Worm (Caenorhabditis elegans) whole organism, early embryonic: ENCODE results near the gene Y75B12A.2.

ENCODE experiments used
- B0310.2 ChIP-seq: sonication (generic microtip); optimal IDR thresholded peaks from 2 replicates; lab custom pipeline; 2016; ENCODE audit warnings: mild to moderate bottlenecking, missing genetic modification characterization, missing compliant biosample characterization
- F13C5.2 ChIP-seq: sonication (generic microtip); optimal IDR thresholded peaks from 2 replicates; lab custom pipeline; 2017; ENCODE audit warnings: mild to moderate bottlenecking, missing genetic modification characterization, inconsistent platforms, missing compliant biosample characterization
- aly-1 ChIP-seq: sonication (generic microtip); optimal IDR thresholded peaks from 2 replicates; lab custom pipeline; 2016; ENCODE audit warnings: missing genetic modification characterization, missing compliant biosample characterization
- ama-1 ChIP-seq: fragments of 150-350 bp; optimal IDR thresholded peaks from 2 replicates; lab custom pipeline; 2014
- ceh-13 ChIP-seq: fragments of 200-800 bp; sonication (Bioruptor generic); optimal IDR thresholded peaks from 2 replicates; lab custom pipeline; 2018; ENCODE audit warnings: mild to moderate bottlenecking, missing genetic modification characterization, missing compliant biosample characterization
- ceh-36 ChIP-seq: sonication (generic microtip); optimal IDR thresholded peaks from 2 replicates; lab custom pipeline; 2016; ENCODE audit warnings: missing genetic modification characterization, inconsistent platforms, missing compliant biosample characterization
- ets-7 ChIP-seq: sonication (generic microtip); optimal IDR thresholded peaks from 2 replicates; lab custom pipeline; 2016; ENCODE audit warnings: missing genotype, missing genetic modification characterization, missing compliant biosample characterization
- flt-1 ChIP-seq: fragments of 200-800 bp; sonication (Bioruptor generic); IDR thresholded peaks from 2 replicates; pipeline ENCODE4 v1.3.6; 2022; ENCODE audit warnings: missing genetic modification characterization, missing compliant biosample characterization
- hmbx-1 ChIP-seq: sonication (generic microtip); optimal IDR thresholded peaks from 2 replicates; lab custom pipeline; 2016; ENCODE audit warnings: mild to moderate bottlenecking, missing genetic modification characterization, missing compliant biosample characterization
- hmg-4 ChIP-seq: fragments of 200-800 bp; sonication (Bioruptor generic); optimal IDR thresholded peaks from 2 replicates; lab custom pipeline; 2018; ENCODE audit warnings: mild to moderate bottlenecking, missing genetic modification characterization, missing compliant biosample characterization
- hnd-1 ChIP-seq: sonication (generic microtip); optimal IDR thresholded peaks from 2 replicates; lab custom pipeline; 2016; ENCODE audit warnings: missing genetic modification characterization, missing compliant biosample characterization
- pes-1 ChIP-seq: fragments of 200-800 bp; sonication (Bioruptor generic); IDR thresholded peaks from 2 replicates; pipeline ENCODE4 v1.3.6; 2022; ENCODE audit warnings: missing genetic modification reagents, missing genetic modification characterization, missing compliant biosample characterization
- scrt-1 ChIP-seq: fragments of 200-800 bp; sonication (Bioruptor generic); IDR thresholded peaks from 2 replicates; pipeline ENCODE4 v1.3.6; 2022; ENCODE audit warnings: missing genetic modification characterization, missing compliant biosample characterization
- sea-1 ChIP-seq: fragments of 200-800 bp; sonication (Bioruptor generic); conservative IDR thresholded peaks from 2 replicates; pipeline ENCODE4 v1.3.6; 2022; ENCODE audit warnings: missing genetic modification characterization, missing compliant biosample characterization
- tbx-11 ChIP-seq: fragments of 200-800 bp; sonication (Bioruptor generic); IDR thresholded peaks from 2 replicates; pipeline ENCODE4 v1.3.6; 2022; ENCODE audit warnings: missing genetic modification characterization, missing compliant biosample characterization
- tbx-37 ChIP-seq: fragments of 200-800 bp; sonication (Bioruptor generic); conservative IDR thresholded peaks from 2 replicates; pipeline ENCODE4 v1.3.6; 2022; ENCODE audit warnings: missing genetic modification reagents, missing genetic modification characterization, missing compliant biosample characterization
- tra-4 ChIP-seq: sonication (generic microtip); optimal IDR thresholded peaks from 2 replicates; lab custom pipeline; 2017; ENCODE audit warnings: missing genetic modification characterization, missing compliant biosample characterization

Y75B12A.2 gene

DNA sequence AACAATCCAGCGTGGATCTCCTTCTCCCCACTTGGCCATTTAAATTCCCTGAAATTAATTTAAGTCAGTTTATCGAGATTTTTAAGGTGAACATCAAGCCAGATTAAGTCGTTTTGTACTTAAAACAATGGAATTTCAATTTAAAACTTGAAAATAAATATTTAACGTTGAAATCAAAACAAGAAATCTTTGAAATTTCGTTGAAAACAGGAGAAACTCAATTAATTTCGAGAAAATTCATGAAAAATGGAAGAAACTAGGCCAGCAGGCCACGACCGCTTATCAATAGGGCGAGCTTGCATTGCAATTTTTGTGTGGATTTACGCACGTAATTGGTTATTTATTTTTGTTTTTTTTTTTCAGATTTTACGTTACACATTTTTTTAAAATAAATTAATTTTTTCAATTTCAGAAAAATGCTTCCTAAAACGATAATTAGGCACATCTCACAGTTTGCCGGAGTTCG is 24.0 kb upstream of the Y75B12A.2 start, which contains the start of the genes ahsa-1 and C01G10.7:
ahsa-1 (minus strand) TSS at position 51 of the 466 bp plus-strand sequence.
C01G10.7 (plus strand) TSS at position 413 of the 466 bp plus-strand sequence.
- TF ChIP-seq tbx-37 (peak; percentile 70), tbx-11 (GFP tag; lab: Robert Waterston, UW) (no peak), hmbx-1 (tag; lab: Kevin White, UChicago) (peak; percentile 6), flt-1 (GFP tag; lab: Robert Waterston, UW) (0 out of 2 replicates have a peak, but pooled peaks have one; percentile 24), ceh-13 (GFP tag; lab: Kevin White, UChicago) (no peak), ets-7 (tag; lab: Kevin White, UChicago) (peak; percentile 16), F13C5.2 (tag; lab: Kevin White, UChicago) (peak; percentile 64), hnd-1 (tag; lab: Kevin White, UChicago) (peak; percentile 10), pes-1 (GFP tag; lab: Robert Waterston, UW) (peak; percentile 78)

ce11 chrV:15087207-15087706 is 22.1 kb upstream of the Y75B12A.2 start, which contains the start of the genes C01G10.15 and C01G10.6:
TSS of gene C01G10.15 (minus strand) at chrV:15087307.
TSS of gene C01G10.6 (plus strand) at chrV:15087656.
- TF ChIP-seq F13C5.2 (tag; lab: Kevin White, UChicago) (no peak), pes-1 (GFP tag; lab: Robert Waterston, UW) (no peak), scrt-1 (GFP tag; lab: Robert Waterston, UW) (no peak), tbx-11 (GFP tag; lab: Robert Waterston, UW) (no peak), hmg-4 (no peak), ets-7 (tag; lab: Kevin White, UChicago) (no peak), sea-1 (GFP tag; lab: Robert Waterston, UW) (no peak), tra-4 (tag; lab: Kevin White, UChicago) (no peak), ama-1 (lab: Kevin White, UChicago) (no peak), ceh-13 (GFP tag; lab: Kevin White, UChicago) (no peak), ceh-36 (tag; lab: Kevin White, UChicago) (no peak), B0310.2 (tag; lab: Kevin White, UChicago) (no peak), flt-1 (GFP tag; lab: Robert Waterston, UW) (no peak)

ce11 chrV:15088613-15089012 is 20.7 kb upstream of the Y75B12A.2 start, which contains the start of gene C01G10.18:
TSS of gene C01G10.18 (minus strand) at chrV:15088713.
- TF ChIP-seq hmg-4 (no peak), sea-1 (GFP tag; lab: Robert Waterston, UW) (no peak), pes-1 (GFP tag; lab: Robert Waterston, UW) (no peak), hmbx-1 (tag; lab: Kevin White, UChicago) (no peak), tra-4 (tag; lab: Kevin White, UChicago) (no peak), hnd-1 (tag; lab: Kevin White, UChicago) (no peak), B0310.2 (tag; lab: Kevin White, UChicago) (no peak), tbx-11 (GFP tag; lab: Robert Waterston, UW) (no peak), aly-1 (tag; lab: Kevin White, UChicago) (no peak)

ce11 chrV:15089438-15089837 is 19.9 kb upstream of the Y75B12A.2 start, which contains the start of the genes C01G10.5 and C01G10.4:
TSS of gene C01G10.5 (minus strand) at chrV:15089538.
TSS of gene C01G10.4 (plus strand) at chrV:15089740.
- TF ChIP-seq B0310.2 (tag; lab: Kevin White, UChicago) = no peak
- no peak for TF ChIP-seq tbx-11 (GFP tag; lab: Robert Waterston, UW)
- TF ChIP-seq pes-1 (GFP tag; lab: Robert Waterston, UW) = no peak
- no peak for TF ChIP-seq flt-1 (GFP tag; lab: Robert Waterston, UW)
- TF ChIP-seq sea-1 (GFP tag; lab: Robert Waterston, UW) = no peak
- TF ChIP-seq F13C5.2 (tag; lab: Kevin White, UChicago) = no peak
- no peak for TF ChIP-seq hnd-1 (tag; lab: Kevin White, UChicago)
- TF ChIP-seq aly-1 (tag; lab: Kevin White, UChicago) = no peak
- no peak for TF ChIP-seq tra-4 (tag; lab: Kevin White, UChicago)
- TF ChIP-seq hmbx-1 (tag; lab: Kevin White, UChicago) = no peak
- TF ChIP-seq scrt-1 (GFP tag; lab: Robert Waterston, UW) = no peak
- TF ChIP-seq hmg-4 = no peak
- TF ChIP-seq ama-1 (lab: Kevin White, UChicago) = no peak
- no peak for TF ChIP-seq tbx-37
- TF ChIP-seq ceh-13 (GFP tag; lab: Kevin White, UChicago) = no peak

- TF ChIP-seq F13C5.2 (tag; lab: Kevin White, UChicago) = no peak
- TF ChIP-seq B0310.2 (tag; lab: Kevin White, UChicago) = no peak
- TF ChIP-seq ceh-36 (tag; lab: Kevin White, UChicago) = no peak
- TF ChIP-seq hmg-4 = no peak
Observed at ce11 chrV:15090457-15090856, 18.9 kb upstream of the Y75B12A.2 start, which contains the start of gene C01G10.17. TSS of gene C01G10.17 (plus strand) at chrV:15090757.

DNA sequence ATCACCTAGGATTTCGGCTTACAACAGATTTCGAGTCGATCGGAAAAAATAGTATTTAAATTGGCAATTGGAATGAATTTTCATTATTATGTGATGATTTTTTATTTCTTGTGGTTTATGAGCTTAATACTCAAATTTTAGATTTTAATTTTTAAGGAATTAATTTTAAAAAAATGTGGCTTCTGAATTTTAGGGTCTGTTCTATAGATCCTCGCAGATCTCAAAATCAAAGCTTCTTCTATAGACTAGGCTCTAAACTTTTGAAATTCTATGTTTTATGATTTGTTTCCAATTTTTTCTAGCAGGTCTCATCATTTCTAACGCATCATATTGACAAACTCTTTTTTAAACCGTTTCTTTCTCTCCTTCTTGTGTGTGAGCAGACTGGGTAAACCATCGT is 16.7 kb upstream of the Y75B12A.2 start, which contains the start of gene txt-12:
txt-12 (plus strand) TSS at position 301 of the 400 bp plus-strand sequence.
- TF ChIP-seq pes-1 (GFP tag; lab: Robert Waterston, UW) (no peak), tbx-11 (GFP tag; lab: Robert Waterston, UW) (no peak), hnd-1 (tag; lab: Kevin White, UChicago) (no peak), scrt-1 (GFP tag; lab: Robert Waterston, UW) (no peak), tbx-37 (no peak), ceh-36 (tag; lab: Kevin White, UChicago) (no peak), ceh-13 (GFP tag; lab: Kevin White, UChicago) (no peak), ets-7 (tag; lab: Kevin White, UChicago) (no peak), hmbx-1 (tag; lab: Kevin White, UChicago) (no peak), F13C5.2 (tag; lab: Kevin White, UChicago) (no peak), tra-4 (tag; lab: Kevin White, UChicago) (no peak), sea-1 (GFP tag; lab: Robert Waterston, UW) (no peak), hmg-4 (no peak), B0310.2 (tag; lab: Kevin White, UChicago) (no peak), flt-1 (GFP tag; lab: Robert Waterston, UW) (no peak), ama-1 (lab: Kevin White, UChicago) (no peak), aly-1 (tag; lab: Kevin White, UChicago) (no peak)
